Worm (Caenorhabditis elegans): ENCODE measurements around the gene B0361.14.

DNA sequence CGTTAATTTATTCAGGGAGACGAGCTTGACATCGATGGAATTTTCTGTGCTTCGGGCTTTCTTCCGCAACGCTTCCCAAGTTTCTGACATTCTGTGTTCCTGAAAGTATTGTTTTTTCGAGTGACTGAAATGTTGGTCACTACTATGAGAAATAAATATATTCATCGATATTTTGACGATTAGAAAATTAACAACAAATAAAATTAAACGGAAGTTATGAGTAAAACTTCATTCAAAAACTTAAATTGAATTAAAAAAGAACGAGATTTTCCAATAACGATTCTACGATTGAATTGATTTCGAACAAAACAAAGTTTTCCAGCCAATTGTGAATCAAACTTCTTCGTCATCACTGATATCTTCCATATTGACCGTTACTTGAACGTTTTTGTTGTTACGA is 49.7 kb upstream of the B0361.14 start, which contains the start of gene gos-28:
- TF ChIP-seq fkh-4 (tag; optimal IDR thresholded peaks at IDR 0.05; ENCODE audit: borderline replicate concordance) (no peak), nhr-76 (tag; optimal IDR thresholded peaks at IDR 0.05) (no peak), lin-13 (GFP tag; optimal IDR thresholded peaks at IDR 0.05) (no peak), sox-4 (tag; optimal IDR thresholded peaks at IDR 0.05) (no peak), mdl-1 (tag; optimal IDR thresholded peaks at IDR 0.05) (no peak)

All from whole organism, L1 larva.